Fruit fly (Drosophila melanogaster) whole organism, wandering third instar larva: ENCODE measurements around the gene elav.
A peak's percentile ranks its signal among the peaks of the same experiment; 100 is the strongest.

Experiments used
- Abd-B ChIP-seq: fragments of >200 bp; optimal IDR thresholded peaks from 2 replicates; lab custom pipeline; 2017; ENCODE audit warnings: missing biosample characterization, missing genetic modification characterization
- Dif ChIP-seq: fragments of 200-275, 200-300 bp; sonication (Bioruptor generic); optimal IDR thresholded peaks from 2 replicates; lab custom pipeline; 2018; ENCODE audit warnings: missing biosample characterization, missing genetic modification characterization; ENCODE audit not compliant: partially characterized antibody
- Myc ChIP-seq: fragments of >200 bp; optimal IDR thresholded peaks from 2 replicates; lab custom pipeline; 2017
- N ChIP-seq: fragments of >200 bp; optimal IDR thresholded peaks from 2 replicates; lab custom pipeline; 2018; ENCODE audit warnings: missing biosample characterization, missing external identifiers, missing genetic modification characterization
- dmrt93B ChIP-seq: fragments of 200-800 bp; sonication (Bioruptor generic); optimal IDR thresholded peaks from 2 replicates; lab custom pipeline; 2018; ENCODE audit warnings: missing biosample characterization, mild to moderate bottlenecking, missing genetic modification characterization
- dsf ChIP-seq: sonication (Bioruptor generic); optimal IDR thresholded peaks from 2 replicates; lab custom pipeline; 2016; ENCODE audit warnings: missing biosample characterization, missing genetic modification characterization, borderline replicate concordance
- fru ChIP-seq: fragments of 200-800 bp; sonication (Bioruptor generic); optimal IDR thresholded peaks from 3 replicates; lab custom pipeline; 2016; ENCODE audit warnings: missing biosample characterization, mild to moderate bottlenecking, missing genetic modification characterization
- h ChIP-seq: fragments of 200-800 bp; sonication (Bioruptor generic); optimal IDR thresholded peaks from 3 replicates; lab custom pipeline; 2016; ENCODE audit warnings: missing biosample characterization, mild to moderate bottlenecking, missing genetic modification characterization
- lola ChIP-seq: fragments of >200 bp; optimal IDR thresholded peaks from 2 replicates; lab custom pipeline; 2017; ENCODE audit warnings: missing biosample characterization, missing genetic modification characterization
- psq ChIP-seq: fragments of 200-800 bp; sonication (Bioruptor generic); optimal IDR thresholded peaks from 3 replicates; lab custom pipeline; 2017; ENCODE audit warnings: missing biosample characterization, mild to moderate bottlenecking, missing genetic modification characterization, moderate library complexity
- usp ChIP-seq: fragments of >200 bp; optimal IDR thresholded peaks from 2 replicates; lab custom pipeline; 2017; ENCODE audit warnings: missing biosample characterization, missing genetic modification characterization

dm6 chrX:498924-499588 lies 24.0 kb downstream of the elav start:
- TF ChIP-seq h (GFP tag; lab: Kevin White, UChicago) (peak; percentile 36), Dif (GFP tag; lab: Kevin White, UChicago) (no peak), dmrt93B (no peak), psq (GFP tag; lab: Kevin White, UChicago) (no peak), Abd-B (no peak), usp (GFP tag; lab: Kevin White, UChicago) (no peak), fru (no peak), dsf (GFP tag; lab: Kevin White, UChicago) (no peak), Myc (lab: Kevin White, UChicago) (no peak), lola (GFP tag; lab: Kevin White, UChicago) (no peak), N (no peak)
